Fruit fly (Drosophila melanogaster): ENCODE measurements around the gene CG43219.

CG43219 gene

DNA sequence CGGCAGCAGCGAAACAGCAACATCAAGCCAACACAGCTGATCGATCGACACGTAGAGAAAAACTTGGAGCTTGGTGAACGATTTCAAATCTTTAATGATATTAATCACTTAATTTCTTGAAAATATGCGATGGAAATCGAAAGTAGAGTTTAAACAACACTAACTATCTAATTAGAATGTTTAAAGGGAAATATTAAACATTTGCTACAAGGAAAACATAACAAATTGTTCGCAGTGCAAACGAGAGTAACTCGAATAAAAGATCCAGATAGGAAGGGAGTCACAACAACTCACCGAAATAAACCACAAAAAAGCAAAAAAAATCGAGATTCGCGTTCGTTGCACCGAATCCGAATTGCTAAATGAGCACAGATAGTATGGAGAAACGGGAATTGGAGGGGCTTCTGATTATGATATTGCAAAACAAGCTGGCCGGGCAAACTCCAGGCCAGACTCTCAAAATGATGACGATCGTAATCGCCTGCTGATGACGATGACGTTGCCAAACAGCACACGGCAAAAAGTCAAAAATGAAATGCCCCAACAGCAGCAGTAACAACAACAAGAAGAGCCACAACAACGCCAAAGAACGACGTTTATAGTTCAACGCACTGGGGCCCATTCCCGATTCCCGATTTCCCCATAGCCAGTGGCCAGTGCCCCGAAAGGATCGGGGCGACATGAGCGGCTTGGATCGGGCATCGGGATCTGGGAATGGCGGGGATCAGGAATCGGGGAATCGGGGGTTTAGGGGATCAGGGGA lies 33.7 kb downstream of the CG43219 start (continued):
- no peak for TF ChIP-seq Bteb2 (GFP tag; optimal IDR thresholded peaks at IDR 0.05)
- peak; percentile 13; the same call in 1 of the 2 replicates for TF ChIP-seq CG10959 (GFP tag; IDR thresholded peaks at IDR 0.05)
- peak; percentile 65 for TF ChIP-seq Blimp-1 (GFP tag; optimal IDR thresholded peaks at IDR 0.05)
- no peak for TF ChIP-seq HLH4C (GFP tag; IDR thresholded peaks at IDR 0.05; ENCODE audit: partially characterized antibody)
- peak; percentile 65 for TF ChIP-seq CG31441 (GFP tag; IDR thresholded peaks at IDR 0.05)

DNA sequence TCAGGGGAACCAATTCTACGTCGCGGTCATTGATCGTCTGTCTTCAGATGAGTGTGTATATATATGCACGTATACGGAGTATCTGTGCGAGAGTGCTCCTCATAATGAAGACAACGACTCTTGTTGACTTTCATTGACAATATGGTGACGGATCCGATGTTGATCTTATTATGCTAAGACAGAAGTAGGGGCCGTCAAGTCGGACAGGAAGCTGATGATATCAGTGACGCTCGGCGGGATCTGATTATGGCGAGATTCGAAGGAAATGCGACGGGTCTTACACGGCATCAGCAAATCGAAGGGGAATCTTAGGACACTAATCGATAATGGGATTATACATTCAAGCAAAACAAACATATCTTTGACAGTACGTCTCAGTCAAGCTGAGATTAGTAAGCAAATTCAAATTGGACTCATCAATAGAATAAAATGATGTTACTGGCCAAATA lies 34.3 kb downstream of the CG43219 start:
- peak; percentile 74 for TF ChIP-seq Ets65A (GFP tag)
- no peak for TF ChIP-seq CG2202 (tag; optimal IDR thresholded peaks at IDR 0.05)
- no peak for TF ChIP-seq Dref (GFP tag; IDR thresholded peaks at IDR 0.05)
- no peak for TF ChIP-seq ken (GFP tag; IDR thresholded peaks at IDR 0.05)
- peak; percentile 5 for TF ChIP-seq nom (GFP tag; optimal IDR thresholded peaks at IDR 0.05)
- no peak for TF ChIP-seq NFAT (GFP tag; IDR thresholded peaks at IDR 0.05)

DNA sequence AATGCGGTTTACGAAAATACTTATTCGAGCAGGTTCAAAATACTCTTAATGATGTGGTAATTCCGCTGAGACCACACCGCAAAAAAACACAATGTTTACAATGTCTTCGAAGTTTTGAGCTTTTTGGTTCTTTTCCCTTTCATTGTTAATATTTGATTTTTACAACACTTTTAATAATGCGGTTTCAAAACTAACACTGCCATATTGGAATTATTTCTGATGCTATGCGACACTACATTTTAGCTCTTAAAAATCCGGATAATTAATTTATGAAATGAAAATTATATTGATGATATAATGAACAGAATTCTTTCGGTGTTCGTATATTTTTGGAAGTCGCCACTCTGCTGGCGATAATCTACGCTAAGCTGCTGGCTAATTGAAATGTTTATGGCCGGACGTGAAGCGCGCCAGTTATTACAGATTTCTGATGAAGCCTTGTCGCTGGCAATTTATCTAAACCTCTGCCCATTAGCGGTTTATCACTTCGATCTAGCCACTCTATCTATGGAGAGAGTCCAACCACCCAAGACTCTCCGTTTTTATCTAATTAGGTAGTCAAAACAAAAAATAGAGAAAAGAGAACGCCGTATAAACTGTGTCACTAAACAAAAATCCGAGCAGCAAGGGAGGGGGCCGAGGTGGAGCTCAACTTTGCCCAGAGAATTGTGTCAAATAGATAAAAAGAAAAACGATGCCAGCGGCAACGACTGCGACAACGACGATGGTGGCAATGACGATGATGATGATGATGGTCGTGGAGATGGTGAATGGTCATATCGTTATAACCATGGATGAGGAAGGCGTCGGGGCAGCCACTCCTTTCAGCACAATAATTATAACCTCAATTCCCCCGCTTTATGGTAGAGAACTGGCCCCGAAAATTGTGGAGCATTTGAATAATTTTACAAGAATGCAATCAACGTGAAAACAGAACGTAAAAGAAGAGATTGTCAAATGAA lies 36.1 kb downstream of the CG43219 start:
- TF ChIP-seq crol (GFP tag; IDR thresholded peaks at IDR 0.05) (peak; percentile 58), Pdp1 (GFP tag; optimal IDR thresholded peaks at IDR 0.05) (peak in 1 of 2 experiments; percentile 8), Hr51 (GFP tag; optimal IDR thresholded peaks at IDR 0.05) (peak in 1 of 2 experiments; percentile 16), pfk (GFP tag; optimal IDR thresholded peaks at IDR 0.05) (no peak), CG11504 (tag; optimal IDR thresholded peaks at IDR 0.05) (peak; percentile 15), Stat92E (GFP tag; optimal IDR thresholded peaks at IDR 0.05) (peak in 1 of 3 experiments; percentile 4), chn (GFP tag; optimal IDR thresholded peaks at IDR 0.05) (no peak), corto (GFP tag; optimal IDR thresholded peaks at IDR 0.05) (peak; percentile 14), CG15514 (GFP tag; optimal IDR thresholded peaks at IDR 0.05) (no peak), abd-A (tag; optimal IDR thresholded peaks at IDR 0.05) (peak; percentile 81), Sox100B (GFP tag; optimal IDR thresholded peaks at IDR 0.05) (peak; percentile 20), BEAF-32 (GFP tag; optimal IDR thresholded peaks at IDR 0.05) (no peak), CG12071 (GFP tag; optimal IDR thresholded peaks at IDR 0.05) (no peak), Sin3A (optimal IDR thresholded peaks at IDR 0.05) (no peak), pan (optimal IDR thresholded peaks at IDR 0.05) (no peak), pan (GFP tag; optimal IDR thresholded peaks at IDR 0.05 in 1 of 2, IDR thresholded peaks at IDR 0.05 in 1 of 2) (no peak), grn (GFP tag; optimal IDR thresholded peaks at IDR 0.05) (peak; percentile 93), Hr78 (GFP tag; optimal IDR thresholded peaks at IDR 0.05) (peak in 1 of 2 experiments; percentile 69), Vsx1 (GFP tag; optimal IDR thresholded peaks at IDR 0.05) (peak; percentile 17), Awh (GFP tag; IDR thresholded peaks at IDR 0.05) (peak; percentile 62; the same call in 1 of the 2 replicates), CG2120 (GFP tag; optimal IDR thresholded peaks at IDR 0.05) (peak; percentile 17), bigmax (GFP tag; optimal IDR thresholded peaks at IDR 0.05) (peak; percentile 32), sd (tag; optimal IDR thresholded peaks at IDR 0.05) (peak; percentile 78), kni (GFP tag; optimal IDR thresholded peaks at IDR 0.05) (peak; percentile 69), Deaf1 (tag; optimal IDR thresholded peaks at IDR 0.05) (peak; percentile 16), gem (tag; optimal IDR thresholded peaks at IDR 0.05) (peak; percentile 0), Med (GFP tag) (peak; percentile 38), pros (GFP tag; optimal IDR thresholded peaks at IDR 0.05) (peak; percentile 10), sqz (GFP tag; optimal IDR thresholded peaks at IDR 0.05) (peak; percentile 32), CG8290 (GFP tag; optimal IDR thresholded peaks at IDR 0.05) (no peak), CG8290 (tag; optimal IDR thresholded peaks at IDR 0.05) (no peak), chinmo (GFP tag; IDR thresholded peaks at IDR 0.05; ENCODE audit: partially characterized antibody) (0 out of 4 replicates have a peak, but pooled peaks have one; percentile 25)

Measured in whole organism, embryonic.